Fruit fly (Drosophila melanogaster): ENCODE results near the gene oaf.

Gene oaf

DNA sequence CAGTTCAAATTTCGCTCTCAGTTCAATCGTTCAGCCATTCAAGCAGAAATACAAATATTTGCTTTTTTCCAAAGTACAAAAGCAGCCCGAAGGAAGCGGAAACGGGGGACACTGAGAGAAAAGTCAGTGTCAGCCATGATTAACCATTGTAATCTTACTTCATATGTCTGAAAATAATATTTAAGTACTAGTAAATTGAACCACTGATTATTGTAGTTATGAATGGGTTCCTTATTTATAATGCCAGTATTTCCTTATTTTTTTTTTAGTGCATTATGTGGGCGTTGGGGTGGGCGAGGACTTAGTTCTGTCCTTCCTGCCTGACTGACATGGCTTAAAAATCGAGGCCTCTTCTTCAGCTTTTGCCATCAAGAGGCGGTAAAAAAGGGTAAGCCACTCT lies 9.1 kb downstream of the oaf start (continued):
- TF ChIP-seq prd (optimal IDR thresholded peaks at IDR 0.05) (no peak), prd (GFP tag; IDR thresholded peaks at IDR 0.05) (0 out of 3 replicates have a peak, but pooled peaks have one; percentile 11)

DNA sequence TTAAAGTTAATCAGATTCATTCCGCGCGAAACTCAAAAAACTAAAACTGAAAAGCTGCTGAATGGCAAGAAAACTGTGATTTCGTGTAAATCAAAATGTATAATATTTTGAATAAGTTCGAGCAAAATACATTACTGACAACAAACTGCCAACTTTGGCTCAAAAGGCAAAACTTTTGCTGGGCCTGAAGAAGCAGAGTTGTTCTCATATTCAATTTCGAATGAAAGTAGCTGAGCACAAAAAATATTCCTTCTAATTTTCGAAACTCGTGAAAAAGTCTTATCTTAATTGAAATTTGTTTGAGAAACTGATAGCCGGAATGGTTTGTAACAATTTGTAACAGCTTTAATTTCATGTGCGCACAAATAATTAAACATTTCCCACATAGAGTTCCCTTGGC lies 25.2 kb downstream of the oaf start, which contains the start of gene CG3528:
TSS of gene CG3528 (minus strand) at position 101 of the 400 bp plus-strand sequence.
- TF ChIP-seq HLH54F (GFP tag; optimal IDR thresholded peaks at IDR 0.05) (no peak), CG31224 (GFP tag; IDR thresholded peaks at IDR 0.05) (no peak), mirr (GFP tag; optimal IDR thresholded peaks at IDR 0.05) (no peak), CG12744 (GFP tag; optimal IDR thresholded peaks at IDR 0.05) (no peak), esg (GFP tag; conservative IDR thresholded peaks at IDR 0.05) (no peak), CG12219 (GFP tag; optimal IDR thresholded peaks at IDR 0.05) (no peak), fru (optimal IDR thresholded peaks at IDR 0.05) (no peak), Nf-YC (tag; optimal IDR thresholded peaks at IDR 0.05) (no peak), CG8388 (GFP tag; optimal IDR thresholded peaks at IDR 0.05) (no peak), schlank (tag; optimal IDR thresholded peaks at IDR 0.05) (no peak), Dbx (GFP tag; IDR thresholded peaks at IDR 0.05) (no peak), gt (GFP tag; IDR thresholded peaks at IDR 0.05) (no peak), Fer1 (GFP tag; optimal IDR thresholded peaks at IDR 0.05) (no peak)

DNA sequence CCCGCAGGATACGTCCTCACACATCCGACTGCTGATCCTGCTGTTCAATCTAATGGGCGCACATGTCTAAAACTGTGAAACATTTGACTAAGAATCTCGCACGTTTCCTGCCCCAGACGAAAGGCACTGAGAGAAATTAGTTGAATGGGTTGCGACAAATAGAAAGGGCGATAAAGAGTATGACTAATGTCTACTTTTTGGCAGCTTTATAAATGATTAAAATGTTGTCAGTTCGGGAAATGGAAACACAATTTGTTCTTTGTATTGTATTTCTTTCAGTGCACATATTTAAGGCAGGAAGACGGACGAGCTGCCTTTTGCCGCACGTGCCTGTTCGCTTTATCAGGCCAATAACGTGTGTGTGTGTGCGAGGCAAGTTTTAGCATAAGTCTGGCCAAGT lies 35.3 kb downstream of the oaf start:
- TF ChIP-seq CG18599 (GFP tag; optimal IDR thresholded peaks at IDR 0.05) (peak; percentile 70), pzg (GFP tag; optimal IDR thresholded peaks at IDR 0.05) (no peak), grau (tag; optimal IDR thresholded peaks at IDR 0.05) (peak; percentile 26), Dip2 (GFP tag; IDR thresholded peaks at IDR 0.05) (no peak), TFAM (GFP tag; optimal IDR thresholded peaks at IDR 0.05) (no peak), CG32772 (GFP tag; IDR thresholded peaks at IDR 0.05) (no peak), fd102C (GFP tag; optimal IDR thresholded peaks at IDR 0.05) (no peak), CG3407 (GFP tag; optimal IDR thresholded peaks at IDR 0.05) (no peak), bsh (GFP tag; optimal IDR thresholded peaks at IDR 0.05) (no peak), CG6791 (GFP tag; IDR thresholded peaks at IDR 0.05; ENCODE audit: partially characterized antibody) (no peak), CG13624 (GFP tag; optimal IDR thresholded peaks at IDR 0.05) (no peak), CG1832 (GFP tag; optimal IDR thresholded peaks at IDR 0.05) (no peak), Hr3 (GFP tag; optimal IDR thresholded peaks at IDR 0.05) (no peak), CG9876 (GFP tag; optimal IDR thresholded peaks at IDR 0.05) (no peak), CG6765 (GFP tag; optimal IDR thresholded peaks at IDR 0.05) (no peak), Lpt (GFP tag; optimal IDR thresholded peaks at IDR 0.05) (no peak), Nf-YC (tag; optimal IDR thresholded peaks at IDR 0.05) (no peak), unc-4 (GFP tag; IDR thresholded peaks at IDR 0.05; ENCODE audit: partially characterized antibody) (no peak), CG12744 (GFP tag; optimal IDR thresholded peaks at IDR 0.05) (no peak), CG10654 (GFP tag; optimal IDR thresholded peaks at IDR 0.05) (no peak), Kr (GFP tag; optimal IDR thresholded peaks at IDR 0.05) (no peak), CG9215 (GFP tag; IDR thresholded peaks at IDR 0.05) (no peak; the same call in 1 of the 2 replicates), CG1233 (GFP tag; optimal IDR thresholded peaks at IDR 0.05) (peak; percentile 13), Myb (GFP tag; optimal IDR thresholded peaks at IDR 0.05) (no peak), CG31441 (GFP tag; IDR thresholded peaks at IDR 0.05) (0 out of 2 replicates have a peak, but pooled peaks have one; percentile 15), Dbx (GFP tag; IDR thresholded peaks at IDR 0.05) (no peak), Nf-YA (GFP tag; IDR thresholded peaks at IDR 0.05) (no peak), pum (GFP tag; optimal IDR thresholded peaks at IDR 0.05) (no peak), Fer3 (tag; optimal IDR thresholded peaks at IDR 0.05) (peak; percentile 32), yki (optimal IDR thresholded peaks at IDR 0.05) (no peak), CG9797 (GFP tag; optimal IDR thresholded peaks at IDR 0.05) (no peak), CG6254 (GFP tag; optimal IDR thresholded peaks at IDR 0.05) (no peak), zen2 (GFP tag; IDR thresholded peaks at IDR 0.05; ENCODE audit: partially characterized antibody) (no peak), NC2α (GFP tag; optimal IDR thresholded peaks at IDR 0.05) (no peak), amos (GFP tag; IDR thresholded peaks at IDR 0.05; ENCODE audit: partially characterized antibody) (no peak), CG13123 (GFP tag; optimal IDR thresholded peaks at IDR 0.05) (no peak), bowl (GFP tag; IDR thresholded peaks at IDR 0.05) (no peak)
